Fruit fly (Drosophila melanogaster) whole organism, embryonic: ENCODE measurements around the gene PK2-R2.

ENCODE experiments used
- Adf1 ChIP-seq: fragments of 200-800 bp; sonication (Bioruptor generic); IDR thresholded peaks from 2 replicates; pipeline ENCODE4 v1.3.6; 2022; ENCODE audit warnings: missing biosample characterization, missing genetic modification characterization
- Bteb2 ChIP-seq: fragments of 200-800 bp; sonication (Bioruptor generic); optimal IDR thresholded peaks from 2 replicates; lab custom pipeline; 2016; ENCODE audit warnings: missing biosample characterization, missing genetic modification characterization
- CG10274 ChIP-seq: fragments of 200-800 bp; sonication (Bioruptor generic); optimal IDR thresholded peaks from 3 replicates; lab custom pipeline; 2017; ENCODE audit warnings: missing biosample characterization, mild to moderate bottlenecking, missing genetic modification characterization
- CG10366 ChIP-seq: fragments of 200-800 bp; sonication (Bioruptor generic); IDR thresholded peaks from 2 replicates; pipeline ENCODE4 v1.3.6; 2022; ENCODE audit warnings: missing biosample characterization, missing genetic modification characterization
- CG10543 ChIP-seq: fragments of 200-800 bp; sonication (Bioruptor generic); optimal IDR thresholded peaks from 3 replicates; lab custom pipeline; 2017; ENCODE audit warnings: missing biosample characterization, mild to moderate bottlenecking, missing genetic modification characterization, moderate library complexity
- CG12071 ChIP-seq: fragments of 200-800 bp; sonication (Bioruptor generic); optimal IDR thresholded peaks from 3 replicates; lab custom pipeline; 2018; ENCODE audit warnings: missing biosample characterization, mild to moderate bottlenecking, missing genetic modification characterization
- CG12236 ChIP-seq: fragments of 200-800 bp; sonication (Bioruptor generic); optimal IDR thresholded peaks from 2 replicates; lab custom pipeline; 2016; ENCODE audit warnings: missing biosample characterization, missing genetic modification characterization
- CG14860 ChIP-seq: fragments of 200-800 bp; sonication (Bioruptor generic); IDR thresholded peaks from 3 replicates; pipeline ENCODE4 v1.3.6; 2022; ENCODE audit warnings: missing biosample characterization, missing genetic modification characterization; ENCODE audit not compliant: partially characterized antibody
- CG16863 ChIP-seq: fragments of 200-800 bp; sonication (Bioruptor generic); optimal IDR thresholded peaks from 3 replicates; lab custom pipeline; 2016; ENCODE audit warnings: missing biosample characterization, missing genetic modification characterization
- CG17328 ChIP-seq: fragments of 200-800 bp; sonication (Bioruptor generic); IDR thresholded peaks from 2 replicates; pipeline ENCODE4 v1.3.6; 2022; ENCODE audit warnings: missing biosample characterization, missing genetic modification characterization
- CG17359 ChIP-seq: fragments of 200-800 bp; sonication (Bioruptor generic); optimal IDR thresholded peaks from 3 replicates; lab custom pipeline; 2018; ENCODE audit warnings: missing biosample characterization, mild to moderate bottlenecking, missing genetic modification characterization, moderate library complexity
- CG1792 ChIP-seq: fragments of 200-800 bp; sonication (Bioruptor generic); optimal IDR thresholded peaks from 2 replicates; lab custom pipeline; 2016; ENCODE audit warnings: missing biosample characterization, missing genetic modification characterization
- CG30020 ChIP-seq: fragments of 200-800 bp; optimal IDR thresholded peaks from 2 replicates; lab custom pipeline; 2019; ENCODE audit warnings: missing biosample characterization, mild to moderate bottlenecking, missing genetic modification characterization, moderate library complexity
- CG30431 ChIP-seq: fragments of 200-800 bp; sonication (Bioruptor generic); optimal IDR thresholded peaks from 2 replicates; lab custom pipeline; 2017; ENCODE audit warnings: missing biosample characterization, missing genetic modification characterization
- CG33557 ChIP-seq: fragments of 200-800 bp; sonication (Bioruptor generic); optimal IDR thresholded peaks from 2 replicates; lab custom pipeline; 2019; ENCODE audit warnings: missing biosample characterization, mild to moderate bottlenecking, missing genetic modification characterization, moderate library complexity
- CG3407 ChIP-seq: fragments of 200-800 bp; sonication (Bioruptor generic); optimal IDR thresholded peaks from 2 replicates; lab custom pipeline; 2018; ENCODE audit warnings: missing biosample characterization, mild to moderate bottlenecking, missing genetic modification characterization
- CG34224 ChIP-seq: fragments of 200-800 bp; sonication (Bioruptor generic); IDR thresholded peaks from 3 replicates; pipeline ENCODE4 v1.3.6; 2022; ENCODE audit warnings: missing biosample characterization, missing genetic modification characterization; ENCODE audit not compliant: partially characterized antibody
- CG43689 ChIP-seq: fragments of 200-800 bp; sonication (Bioruptor generic); IDR thresholded peaks from 2 replicates; pipeline ENCODE4 v1.3.6; 2022; ENCODE audit warnings: missing biosample characterization, missing genetic modification characterization
- CG4424 ChIP-seq: fragments of 200-800 bp; sonication (Bioruptor generic); optimal IDR thresholded peaks from 3 replicates; lab custom pipeline; 2016; ENCODE audit warnings: missing biosample characterization, missing genetic modification characterization
- CG6765 ChIP-seq: fragments of 200-800 bp; sonication (Bioruptor generic); optimal IDR thresholded peaks from 3 replicates; lab custom pipeline; 2017; ENCODE audit warnings: missing biosample characterization, mild to moderate bottlenecking, missing genetic modification characterization
- CG7556 ChIP-seq: fragments of 200-800 bp; sonication (Bioruptor generic); optimal IDR thresholded peaks from 2 replicates; lab custom pipeline; 2017; ENCODE audit warnings: missing biosample characterization, mild to moderate bottlenecking, missing genetic modification characterization
- CG8290 ChIP-seq, 3 experiments: fragments of 200-800 bp; sonication (Bioruptor generic); optimal IDR thresholded peaks; 2 replicates each; lab custom pipeline; 2016 to 2019; ENCODE audit warnings: missing biosample characterization in 3 of 3, missing genetic modification characterization in 3 of 3, mild to moderate bottlenecking in 2 of 3, moderate library complexity in 1 of 3
- CG8765 ChIP-seq: fragments of 200-800 bp; sonication (Bioruptor generic); IDR thresholded peaks from 2 replicates; pipeline ENCODE4 v1.3.6; 2022; ENCODE audit warnings: missing biosample characterization, missing genetic modification characterization
- CG8944 ChIP-seq: fragments of 200-800 bp; sonication (Bioruptor generic); optimal IDR thresholded peaks from 3 replicates; lab custom pipeline; 2016; ENCODE audit warnings: missing biosample characterization, missing genetic modification characterization
- CG9727 ChIP-seq: fragments of 200-800 bp; sonication (Bioruptor generic); optimal IDR thresholded peaks from 3 replicates; lab custom pipeline; 2017; ENCODE audit warnings: missing biosample characterization, mild to moderate bottlenecking, missing genetic modification characterization
- Deaf1 ChIP-seq: fragments of 200-800 bp; optimal IDR thresholded peaks from 3 replicates; lab custom pipeline; 2019; ENCODE audit warnings: missing biosample characterization, mild to moderate bottlenecking, missing genetic modification characterization, moderate library complexity
- Doc3 ChIP-seq: fragments of 200-800 bp; sonication (Bioruptor generic); IDR thresholded peaks from 3 replicates; pipeline ENCODE4 v1.3.6; 2022; ENCODE audit warnings: missing biosample characterization, missing genetic modification characterization; ENCODE audit not compliant: partially characterized antibody
- Fer1 ChIP-seq: fragments of 200-800 bp; sonication (Bioruptor generic); optimal IDR thresholded peaks from 2 replicates; lab custom pipeline; 2017; ENCODE audit warnings: missing biosample characterization, mild to moderate bottlenecking, missing genetic modification characterization
- HHEX ChIP-seq: fragments of 200-800 bp; sonication (Bioruptor generic); optimal IDR thresholded peaks from 3 replicates; lab custom pipeline; 2017; ENCODE audit warnings: missing biosample characterization, mild to moderate bottlenecking, missing genetic modification characterization, missing genetic modification reagents
- Hr3 ChIP-seq: fragments of 200-800 bp; sonication (Bioruptor generic); optimal IDR thresholded peaks from 3 replicates; lab custom pipeline; 2016; ENCODE audit warnings: missing biosample characterization, missing genetic modification characterization
- Hr78 ChIP-seq, 2 experiments: fragments of 200-800 bp in 1 of 2; fragments of >200 bp in 1 of 2; sonication (Bioruptor generic) in 1 of 2; optimal IDR thresholded peaks; 2 replicates each; lab custom pipeline; 2017 to 2019; ENCODE audit warnings: missing biosample characterization in 2 of 2, missing genetic modification characterization in 2 of 2, mild to moderate bottlenecking in 1 of 2, moderate library complexity in 1 of 2
- NfI ChIP-seq: fragments of 200-800 bp; sonication (Bioruptor generic); optimal IDR thresholded peaks from 3 replicates; lab custom pipeline; 2018; ENCODE audit warnings: missing biosample characterization, mild to moderate bottlenecking, missing genetic modification characterization, moderate library complexity
- Optix ChIP-seq: fragments of 200-800 bp; sonication (Bioruptor generic); IDR thresholded peaks from 3 replicates; pipeline ENCODE4 v1.3.6; 2022; ENCODE audit warnings: missing biosample characterization, missing genetic modification characterization
- PHDP ChIP-seq: fragments of 200-800 bp; sonication (Bioruptor generic); optimal IDR thresholded peaks from 3 replicates; lab custom pipeline; 2018; ENCODE audit warnings: missing biosample characterization, mild to moderate bottlenecking, missing genetic modification characterization, moderate library complexity
- Six4 ChIP-seq: fragments of 200-800 bp; sonication (Bioruptor generic); optimal IDR thresholded peaks from 2 replicates; lab custom pipeline; 2016; ENCODE audit warnings: missing biosample characterization, missing genetic modification characterization
- Sry-δ ChIP-seq: fragments of 200-800 bp; sonication (Bioruptor generic); optimal IDR thresholded peaks from 2 replicates; lab custom pipeline; 2016; ENCODE audit warnings: missing biosample characterization, missing genetic modification characterization
- Usf ChIP-seq: fragments of 200-800 bp; sonication (Bioruptor generic); optimal IDR thresholded peaks from 2 replicates; lab custom pipeline; 2017; ENCODE audit warnings: missing genotype, missing biosample characterization, missing genetic modification characterization
- az2 ChIP-seq: fragments of 200-800 bp; sonication (Bioruptor generic); optimal IDR thresholded peaks from 3 replicates; lab custom pipeline; 2016; ENCODE audit warnings: missing biosample characterization, missing genetic modification characterization
- chinmo ChIP-seq: fragments of 200-800 bp; sonication (Bioruptor generic); IDR thresholded peaks from 4 replicates; pipeline ENCODE4 v1.3.6; 2022; ENCODE audit warnings: missing biosample characterization, missing genetic modification characterization; ENCODE audit not compliant: partially characterized antibody
- crol ChIP-seq: fragments of 200-800 bp; sonication (Bioruptor generic); IDR thresholded peaks from 2 replicates; pipeline ENCODE4 v1.3.6; 2022; ENCODE audit warnings: missing biosample characterization, missing genetic modification characterization
- dmrt99B ChIP-seq: fragments of 200-800 bp; sonication (Bioruptor generic); optimal IDR thresholded peaks from 2 replicates; lab custom pipeline; 2018; ENCODE audit warnings: missing biosample characterization, mild to moderate bottlenecking, missing genetic modification characterization, moderate library complexity
- gcm ChIP-seq: fragments of 200-800 bp; sonication (Bioruptor generic); optimal IDR thresholded peaks from 2 replicates; lab custom pipeline; 2019; ENCODE audit warnings: missing biosample characterization, mild to moderate bottlenecking, missing genetic modification characterization, moderate library complexity
- hth ChIP-seq: fragments of >200 bp; optimal IDR thresholded peaks from 2 replicates; lab custom pipeline; 2017; ENCODE audit warnings: inconsistent platforms
- p53 ChIP-seq: fragments of 200-800 bp; sonication (Bioruptor generic); optimal IDR thresholded peaks from 2 replicates; lab custom pipeline; 2016; ENCODE audit warnings: missing biosample characterization, missing genetic modification characterization
- prd ChIP-seq, 3 experiments: fragments of >200 bp in 2 of 3; fragments of 200-800 bp in 1 of 3; sonication (Bioruptor generic) in 1 of 3; optimal IDR thresholded peaks in 2 of 3; IDR thresholded peaks in 1 of 3; 2 replicates in 2 of 3; 3 replicates in 1 of 3; pipeline versions ENCODE4 v1.3.6 to Lab custom; 2017 to 2022; ENCODE audit warnings: missing biosample characterization in 1 of 3, missing genetic modification characterization in 1 of 3
- sisA ChIP-seq: fragments of 200-800 bp; sonication (Bioruptor generic); IDR thresholded peaks from 2 replicates; pipeline ENCODE4 v1.3.6; 2022; ENCODE audit warnings: missing biosample characterization, missing genetic modification characterization
- slp2 ChIP-seq: fragments of 200-800 bp; sonication (Bioruptor generic); optimal IDR thresholded peaks from 2 replicates; lab custom pipeline; 2016; ENCODE audit warnings: missing biosample characterization, missing genetic modification characterization
- tll ChIP-seq, 2 experiments: fragments of 200-800 bp in 1 of 2; fragments of >200 bp in 1 of 2; sonication (Bioruptor generic) in 1 of 2; optimal IDR thresholded peaks; 2 replicates each; lab custom pipeline; 2017 to 2019; ENCODE audit warnings: missing biosample characterization in 2 of 2, missing genetic modification characterization in 2 of 2, mild to moderate bottlenecking in 1 of 2, moderate library complexity in 1 of 2
- tup ChIP-seq: fragments of 200-800 bp; sonication (Bioruptor generic); optimal IDR thresholded peaks from 2 replicates; lab custom pipeline; 2016; ENCODE audit warnings: missing biosample characterization, mild to moderate bottlenecking, missing genetic modification characterization, moderate library complexity

PK2-R2 gene

dm6 chr3R:13305318-13305899, 28.6 kb downstream of the PK2-R2 start (continued):
- TF ChIP-seq Deaf1 (tag; lab: Kevin White, UChicago) = no peak
- TF ChIP-seq Sry-δ = no peak
- TF ChIP-seq CG16863 (GFP tag; lab: Kevin White, UChicago) = no peak
- no peak for TF ChIP-seq Adf1 (GFP tag; lab: Robert Waterston, UW)
- peak; percentile 39 for TF ChIP-seq az2
- TF ChIP-seq CG33557 (GFP tag; lab: Kevin White, UChicago) = peak; percentile 60
- TF ChIP-seq CG3407 = peak; percentile 28
- TF ChIP-seq tll (GFP tag; optimal IDR thresholded peaks at IDR 0.05; lab: Kevin White, UChicago) = no peak
- no peak for TF ChIP-seq gcm
- TF ChIP-seq CG30020 (tag; lab: Kevin White, UChicago) = no peak
- no peak for TF ChIP-seq hth
- no peak for TF ChIP-seq Bteb2 (GFP tag; lab: Kevin White, UChicago)
- no peak for TF ChIP-seq CG8765 (GFP tag; lab: Robert Waterston, UW)
- no peak for TF ChIP-seq CG10543 (GFP tag; lab: Kevin White, UChicago)
- TF ChIP-seq CG43689 (GFP tag; lab: Robert Waterston, UW) = no peak
- TF ChIP-seq dmrt99B (tag; lab: Kevin White, UChicago) = peak; percentile 68
- TF ChIP-seq Usf (GFP tag; lab: Kevin White, UChicago) = no peak
- TF ChIP-seq CG17359 (tag; lab: Kevin White, UChicago) = peak; percentile 20
- TF ChIP-seq CG34224 (GFP tag; lab: Robert Waterston, UW) = no peak
- no peak for TF ChIP-seq CG8944 (GFP tag; lab: Kevin White, UChicago)
- no peak for TF ChIP-seq CG8290 (GFP tag; optimal IDR thresholded peaks at IDR 0.05; lab: Kevin White, UChicago)
- no peak for TF ChIP-seq CG8290 (tag; optimal IDR thresholded peaks at IDR 0.05; lab: Kevin White, UChicago)
- no peak for TF ChIP-seq p53
- TF ChIP-seq prd (optimal IDR thresholded peaks at IDR 0.05; lab: Kevin White, UChicago) = no peak
- TF ChIP-seq prd (GFP tag; IDR thresholded peaks at IDR 0.05; lab: Robert Waterston, UW) = peak; percentile 18; the same call in 1 of the 3 replicates
- no peak for TF ChIP-seq CG1792 (GFP tag; lab: Kevin White, UChicago)
- TF ChIP-seq CG7556 (GFP tag; lab: Kevin White, UChicago) = peak; percentile 69
- no peak for TF ChIP-seq CG10274 (GFP tag; lab: Kevin White, UChicago)
- no peak for TF ChIP-seq CG17328
- TF ChIP-seq CG12236 (GFP tag; lab: Kevin White, UChicago) = no peak
- TF ChIP-seq Hr78 (GFP tag; optimal IDR thresholded peaks at IDR 0.05; lab: Kevin White, UChicago) = peak in 1 of 2 experiments; percentile 29
- peak; percentile 69 for TF ChIP-seq CG4424 (GFP tag; lab: Kevin White, UChicago)
- peak; percentile 40 for TF ChIP-seq Hr3
- no peak for TF ChIP-seq CG30431 (GFP tag; lab: Kevin White, UChicago)
- TF ChIP-seq Fer1 = no peak
- no peak for TF ChIP-seq CG6765 (GFP tag; lab: Kevin White, UChicago)
- TF ChIP-seq Optix (GFP tag; lab: Robert Waterston, UW) = no peak
- peak; percentile 33 for TF ChIP-seq Six4
- TF ChIP-seq PHDP (tag; lab: Kevin White, UChicago) = peak; percentile 64
- TF ChIP-seq tup (GFP tag; lab: Kevin White, UChicago) = no peak
- no peak for TF ChIP-seq HHEX
- TF ChIP-seq CG12071 (GFP tag; lab: Kevin White, UChicago) = no peak
- no peak for TF ChIP-seq chinmo (GFP tag; lab: Robert Waterston, UW)
- TF ChIP-seq slp2 (GFP tag; lab: Kevin White, UChicago) = no peak
- no peak for TF ChIP-seq sisA
- peak; percentile 70 for TF ChIP-seq crol
- no peak for TF ChIP-seq CG10366 (GFP tag; lab: Robert Waterston, UW)
- no peak for TF ChIP-seq NfI
- no peak for TF ChIP-seq Doc3 (GFP tag; lab: Robert Waterston, UW)
- no peak for TF ChIP-seq CG14860 (GFP tag; lab: Robert Waterston, UW)
- peak; percentile 57 for TF ChIP-seq CG9727 (GFP tag; lab: Kevin White, UChicago)
